Fruit fly (Drosophila melanogaster): Measurements from ENCODE around the gene lmgB.

lmgB gene

dm6 chr2L:8496269-8496668, 32.1 kb downstream of the lmgB start, which contains the start of gene Bace:
Bace (minus strand) TSS chr2L:8496307.
- no peak for TF ChIP-seq Snoo (tag; optimal IDR thresholded peaks at IDR 0.05)

DNA sequence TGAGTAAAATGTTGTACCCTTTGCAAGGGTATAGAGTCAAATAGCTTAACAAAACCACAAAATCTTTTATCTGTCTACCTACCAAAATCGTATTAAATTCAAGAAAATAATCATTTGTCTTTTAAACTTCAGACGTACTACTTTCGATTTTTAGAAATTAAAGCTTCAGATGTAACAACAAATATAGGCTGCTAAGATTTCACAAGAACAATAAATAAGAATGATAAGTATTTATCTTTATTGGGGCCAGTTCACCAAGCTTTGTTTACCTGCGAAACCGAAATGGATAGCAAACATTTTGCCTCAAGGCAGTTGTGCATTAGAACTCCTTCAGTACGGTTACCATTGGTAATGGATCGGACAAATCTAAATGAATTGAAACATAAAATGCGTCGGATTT, 38.0 kb downstream of the lmgB start, which contains the start of gene CG43400:
Gene CG43400 (plus strand): TSS at position 301 of the 400 bp plus-strand sequence.
- TF ChIP-seq CG8301 (tag; optimal IDR thresholded peaks at IDR 0.05), result no peak
- no peak for TF ChIP-seq Pif1A (GFP tag; optimal IDR thresholded peaks at IDR 0.05)
- TF ChIP-seq CG13204 (GFP tag; optimal IDR thresholded peaks at IDR 0.05), result no peak
- no peak for TF ChIP-seq CG10348 (GFP tag; IDR thresholded peaks at IDR 0.05)
- no peak for TF ChIP-seq gl (tag; optimal IDR thresholded peaks at IDR 0.05)
- TF ChIP-seq CG15710 (tag; optimal IDR thresholded peaks at IDR 0.05), result no peak
- no peak for TF ChIP-seq rn (GFP tag; IDR thresholded peaks at IDR 0.05)
- no peak for TF ChIP-seq CG9948 (tag; optimal IDR thresholded peaks at IDR 0.05)
- no peak for TF ChIP-seq CG12605 (GFP tag; IDR thresholded peaks at IDR 0.05)
- TF ChIP-seq CG14655 (GFP tag; optimal IDR thresholded peaks at IDR 0.05), result no peak

- no peak for TF ChIP-seq CG12605 (GFP tag; IDR thresholded peaks at IDR 0.05)
Measured at dm6 chr2L:8488735-8489134, 39.7 kb downstream of the lmgB start, which contains the start of gene CG13088. CG13088 (plus strand) TSS chr2L:8488981.

dm6 chr2L:8485562-8485961, 42.9 kb downstream of the lmgB start:
- TF ChIP-seq Ets98B (GFP tag; IDR thresholded peaks at IDR 0.05) (peak; percentile 11; the same call in 1 of the 2 replicates), CG34367 (tag; optimal IDR thresholded peaks at IDR 0.05) (no peak), CG12605 (GFP tag; IDR thresholded peaks at IDR 0.05) (no peak; the same call in 1 of the 2 replicates)

- TF ChIP-seq EcR (GFP tag; optimal IDR thresholded peaks at IDR 0.05) (no peak), D1 (tag; optimal IDR thresholded peaks at IDR 0.05) (no peak), CG34367 (tag; optimal IDR thresholded peaks at IDR 0.05) (no peak), CG32121 (GFP tag; IDR thresholded peaks at IDR 0.05) (no peak), rn (GFP tag; IDR thresholded peaks at IDR 0.05) (no peak), CG4496 (GFP tag; IDR thresholded peaks at IDR 0.05) (no peak), CG8301 (tag; optimal IDR thresholded peaks at IDR 0.05) (no peak)
Measured at dm6 chr2L:8481623-8482424, 46.6 kb downstream of the lmgB start, which contains the start of gene CG43796. CG43796 (plus strand) TSS chr2L:8482374.

- TF ChIP-seq CG8301 (tag; optimal IDR thresholded peaks at IDR 0.05) (no peak), CG34367 (tag; optimal IDR thresholded peaks at IDR 0.05) (no peak)
Measured at dm6 chr2L:8480825-8481224, 47.6 kb downstream of the lmgB start.

DNA sequence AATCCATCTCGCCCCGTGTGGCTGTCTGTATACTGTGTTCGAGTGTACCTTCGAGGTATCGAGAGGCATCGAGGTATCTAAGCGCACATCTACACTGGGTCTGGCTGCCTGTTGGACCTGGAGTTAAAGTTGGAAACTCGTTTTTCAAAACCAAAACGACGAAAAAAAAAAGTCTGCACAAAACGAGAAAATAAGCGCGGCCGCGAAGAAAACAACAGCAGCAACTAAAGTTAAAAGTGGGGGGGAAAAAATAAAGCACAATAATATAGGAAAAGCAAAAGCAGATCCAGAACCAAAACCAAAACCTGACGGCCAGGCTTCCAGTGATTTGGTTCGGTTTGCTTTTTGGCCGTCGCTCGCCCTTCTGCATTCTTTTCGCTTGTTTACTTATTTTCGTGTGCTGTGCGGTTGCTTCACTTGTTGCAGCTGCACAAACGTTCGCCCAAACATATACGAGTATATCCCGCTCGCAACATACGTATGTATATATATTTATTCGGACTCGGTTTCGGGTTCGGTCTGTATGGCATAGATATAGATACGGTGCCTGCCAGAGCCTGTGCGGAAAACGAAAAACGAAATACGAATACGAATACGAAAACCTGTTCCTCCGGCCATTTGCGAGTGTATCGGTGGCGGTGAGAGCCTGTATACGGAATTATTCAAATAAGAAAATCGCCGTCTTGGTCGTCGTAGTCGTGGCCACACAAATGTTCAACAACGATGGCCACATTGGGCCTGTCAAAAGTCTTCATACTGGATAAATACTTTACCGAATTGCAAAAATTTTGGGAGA, 49.3 kb downstream of the lmgB start:
- TF ChIP-seq CG8159 (tag; optimal IDR thresholded peaks at IDR 0.05) (peak; percentile 87), gl (tag; optimal IDR thresholded peaks at IDR 0.05) (peak; percentile 98), EcR (GFP tag; optimal IDR thresholded peaks at IDR 0.05) (peak; percentile 53), CG9948 (tag; optimal IDR thresholded peaks at IDR 0.05) (peak; percentile 88), Pif1B (GFP tag; optimal IDR thresholded peaks at IDR 0.05) (peak; percentile 93), CG17806 (tag; optimal IDR thresholded peaks at IDR 0.05) (peak; percentile 90), CG14655 (GFP tag; optimal IDR thresholded peaks at IDR 0.05) (no peak), CG13204 (GFP tag; optimal IDR thresholded peaks at IDR 0.05) (peak; percentile 97), CG4496 (GFP tag; IDR thresholded peaks at IDR 0.05) (peak; percentile 87), D1 (tag; optimal IDR thresholded peaks at IDR 0.05) (peak; percentile 91), rn (GFP tag; IDR thresholded peaks at IDR 0.05) (peak; percentile 51; the same call in 1 of the 2 replicates), Pif1A (GFP tag; optimal IDR thresholded peaks at IDR 0.05) (peak; percentile 93), CG10348 (GFP tag; IDR thresholded peaks at IDR 0.05) (no peak), CG34367 (tag; optimal IDR thresholded peaks at IDR 0.05) (peak; percentile 91), Snoo (tag; optimal IDR thresholded peaks at IDR 0.05) (peak; percentile 61), CG32121 (GFP tag; IDR thresholded peaks at IDR 0.05) (no peak), fd96Ca (GFP tag; IDR thresholded peaks at IDR 0.05) (peak; percentile 83), CG15710 (tag; optimal IDR thresholded peaks at IDR 0.05) (peak; percentile 89), CG8301 (tag; optimal IDR thresholded peaks at IDR 0.05) (peak; percentile 72), CG12605 (GFP tag; IDR thresholded peaks at IDR 0.05) (peak; percentile 95), Ets98B (GFP tag; IDR thresholded peaks at IDR 0.05) (peak; percentile 75)

All from whole organism, pupa.